Worm (Caenorhabditis elegans) whole organism, young adult: ENCODE measurements around the gene C45G9.6.
A peak's percentile ranks its signal among the peaks of the same experiment; 100 is the strongest.

ENCODE experiments used
- B0019.2 ChIP-seq: fragments of 200-800 bp; sonication (Bioruptor generic); conservative IDR thresholded peaks from 2 replicates; pipeline ENCODE4 v1.3.6; 2022; ENCODE audit warnings: missing genetic modification reagents, missing genetic modification characterization, missing compliant biosample characterization
- B0035.1 ChIP-seq: sonication (generic microtip); optimal IDR thresholded peaks from 2 replicates; lab custom pipeline; 2016; ENCODE audit warnings: missing genetic modification characterization, mild to moderate bottlenecking, missing compliant biosample characterization, missing genotype, missing genetic modification reagents
- B0261.1 ChIP-seq: sonication (generic microtip); optimal IDR thresholded peaks from 2 replicates; lab custom pipeline; 2016; ENCODE audit warnings: mild to moderate bottlenecking, missing genetic modification characterization, moderate library complexity, missing compliant biosample characterization
- F23B12.7 ChIP-seq: sonication (generic microtip); optimal IDR thresholded peaks from 2 replicates; lab custom pipeline; 2017; ENCODE audit warnings: missing genetic modification characterization, mild to moderate bottlenecking, missing compliant biosample characterization, antibody characterized with exemption, moderate library complexity; ENCODE audit not compliant: insufficient read depth
- F33H1.4 ChIP-seq: fragments of 200-800 bp; sonication (Bioruptor generic); IDR thresholded peaks from 2 replicates; pipeline ENCODE4 v1.3.6; 2022; ENCODE audit warnings: missing genetic modification reagents, missing genetic modification characterization, missing compliant biosample characterization
- F37B4.10 ChIP-seq: fragments of 200-800 bp; sonication (Bioruptor generic); IDR thresholded peaks from 2 replicates; pipeline ENCODE4 v1.3.6; 2022; ENCODE audit warnings: missing genetic modification characterization, missing compliant biosample characterization
- F39B2.1 ChIP-seq: fragments of 200-800 bp; sonication (Bioruptor generic); IDR thresholded peaks from 2 replicates; pipeline ENCODE4 v1.3.6; 2022; ENCODE audit warnings: missing genetic modification reagents, missing genetic modification characterization, missing compliant biosample characterization
- F49E8.2 ChIP-seq: sonication (generic microtip); optimal IDR thresholded peaks from 3 replicates; lab custom pipeline; 2017; ENCODE audit warnings: missing genetic modification characterization, mild to moderate bottlenecking, missing compliant biosample characterization, antibody characterized with exemption, moderate library complexity; ENCODE audit not compliant: insufficient read depth
- K12H6.12 ChIP-seq: fragments of 200-800 bp; sonication (Bioruptor generic); optimal IDR thresholded peaks from 2 replicates; lab custom pipeline; 2018; ENCODE audit warnings: mild to moderate bottlenecking, missing genetic modification characterization, missing compliant biosample characterization
- T26A5.8 ChIP-seq: sonication (generic microtip); optimal IDR thresholded peaks from 2 replicates; lab custom pipeline; 2016; ENCODE audit warnings: missing genetic modification characterization, missing compliant biosample characterization
- Y95B8A.8 ChIP-seq: fragments of 200-800 bp; sonication (Bioruptor generic); IDR thresholded peaks from 2 replicates; pipeline ENCODE4 v1.3.6; 2022; ENCODE audit warnings: missing genetic modification reagents, missing genetic modification characterization, missing compliant biosample characterization
- ZK185.1 ChIP-seq: sonication (generic microtip); optimal IDR thresholded peaks from 2 replicates; lab custom pipeline; 2016; ENCODE audit warnings: mild to moderate bottlenecking, missing genetic modification characterization, missing compliant biosample characterization; ENCODE audit not compliant: poor library complexity, severe bottlenecking
- athp-1 ChIP-seq: sonication (generic microtip); optimal IDR thresholded peaks from 2 replicates; lab custom pipeline; 2017; ENCODE audit warnings: mild to moderate bottlenecking, missing genetic modification characterization, missing compliant biosample characterization
- attf-6 ChIP-seq: fragments of 200-800 bp; sonication (Bioruptor generic); IDR thresholded peaks from 2 replicates; pipeline ENCODE4 v1.3.6; 2022; ENCODE audit warnings: missing genetic modification reagents, missing genetic modification characterization, missing compliant biosample characterization
- ccch-3 ChIP-seq: fragments of 200-800 bp; sonication (Bioruptor generic); optimal IDR thresholded peaks from 2 replicates; lab custom pipeline; 2018; ENCODE audit warnings: mild to moderate bottlenecking, missing genetic modification characterization, missing compliant biosample characterization
- ceh-40 ChIP-seq: fragments of 200-800 bp; sonication (Bioruptor generic); IDR thresholded peaks from 2 replicates; pipeline ENCODE4 v1.3.6; 2022; ENCODE audit warnings: missing genetic modification characterization, missing compliant biosample characterization
- dox-1 ChIP-seq: fragments of 200-800 bp; sonication (Bioruptor generic); IDR thresholded peaks from 2 replicates; pipeline ENCODE4 v1.3.6; 2022; ENCODE audit warnings: missing genetic modification reagents, missing genetic modification characterization, missing compliant biosample characterization
- egrh-3 ChIP-seq: fragments of 200-800 bp; sonication (Bioruptor generic); IDR thresholded peaks from 2 replicates; pipeline ENCODE4 v1.3.6; 2022; ENCODE audit warnings: missing genetic modification reagents, missing genetic modification characterization, missing compliant biosample characterization
- ets-4 ChIP-seq: fragments of 200-800 bp; sonication (Bioruptor generic); optimal IDR thresholded peaks from 2 replicates; lab custom pipeline; 2018; ENCODE audit warnings: mild to moderate bottlenecking, missing genetic modification characterization, missing compliant biosample characterization
- fkh-3 ChIP-seq: sonication (generic microtip); optimal IDR thresholded peaks from 2 replicates; lab custom pipeline; 2016; ENCODE audit warnings: mild to moderate bottlenecking, missing genetic modification characterization, missing compliant biosample characterization
- hmg-1.2 ChIP-seq: fragments of 200-800 bp; sonication (Bioruptor generic); IDR thresholded peaks from 2 replicates; pipeline ENCODE4 v1.3.6; 2022; ENCODE audit warnings: missing genetic modification reagents, missing genetic modification characterization, missing compliant biosample characterization
- lin-35 ChIP-seq, 3 experiments: fragments of 150-350 bp in 2 of 3; sonication (generic microtip) in 1 of 3; optimal IDR thresholded peaks; 2 replicates each; lab custom pipeline; 2014 to 2018; ENCODE audit warnings: missing biosample characterization in 3 of 3, missing genetic modification characterization in 3 of 3, missing genetic modification reagents in 3 of 3
- lin-40 ChIP-seq: sonication (generic microtip); optimal IDR thresholded peaks from 2 replicates; lab custom pipeline; 2016; ENCODE audit warnings: missing genetic modification characterization, mild to moderate bottlenecking, missing compliant biosample characterization, missing genotype, missing genetic modification reagents
- lsl-1 ChIP-seq: fragments of 200-800 bp; sonication (Bioruptor generic); optimal IDR thresholded peaks from 2 replicates; lab custom pipeline; 2018; ENCODE audit warnings: mild to moderate bottlenecking, missing genetic modification characterization, moderate library complexity, missing compliant biosample characterization
- madf-8 ChIP-seq: fragments of 200-800 bp; sonication (Bioruptor generic); conservative IDR thresholded peaks from 2 replicates; pipeline ENCODE4 v1.3.6; 2022; ENCODE audit warnings: missing genetic modification reagents, missing genetic modification characterization, missing compliant biosample characterization
- mcd-1 ChIP-seq: fragments of 200-800 bp; sonication (Bioruptor generic); IDR thresholded peaks from 2 replicates; pipeline ENCODE4 v1.3.6; 2022; ENCODE audit warnings: missing genetic modification reagents, missing genetic modification characterization, missing compliant biosample characterization
- nfyb-1 ChIP-seq: fragments of 200-800 bp; sonication (Bioruptor generic); IDR thresholded peaks from 2 replicates; pipeline ENCODE4 v1.3.6; 2022; ENCODE audit warnings: missing genetic modification reagents, missing genetic modification characterization, missing compliant biosample characterization
- nhr-27 ChIP-seq: fragments of 200-800 bp; sonication (Bioruptor generic); optimal IDR thresholded peaks from 2 replicates; lab custom pipeline; 2018; ENCODE audit warnings: mild to moderate bottlenecking, missing genetic modification characterization, moderate library complexity, missing compliant biosample characterization
- pha-4 ChIP-seq: fragments of 150-350 bp; sonication (generic microtip); optimal IDR thresholded peaks from 2 replicates; lab custom pipeline; 2014; ENCODE audit warnings: missing biosample characterization, missing genetic modification reagents, missing genetic modification characterization
- rcor-1 ChIP-seq: fragments of 200-800 bp; sonication (Bioruptor generic); IDR thresholded peaks from 2 replicates; pipeline ENCODE4 v1.3.6; 2022; ENCODE audit warnings: missing genetic modification reagents, missing genetic modification characterization, missing compliant biosample characterization
- rec-8 ChIP-seq, 2 experiments: sonication (generic microtip); optimal IDR thresholded peaks; 2 replicates each; lab custom pipeline; 2016; ENCODE audit warnings: mild to moderate bottlenecking in 2 of 2, missing genetic modification characterization in 2 of 2, missing genetic modification reagents in 2 of 2, missing genotype in 2 of 2, missing biosample characterization in 1 of 2, missing compliant biosample characterization in 1 of 2, moderate library complexity in 1 of 2
- repo-1 ChIP-seq: sonication (generic microtip); optimal IDR thresholded peaks from 2 replicates; lab custom pipeline; 2017; ENCODE audit warnings: mild to moderate bottlenecking, missing genetic modification characterization, missing compliant biosample characterization
- snpc-1.1 ChIP-seq: sonication (generic microtip); optimal IDR thresholded peaks from 2 replicates; lab custom pipeline; 2017; ENCODE audit warnings: missing genetic modification characterization, mild to moderate bottlenecking, missing compliant biosample characterization, antibody characterized with exemption, moderate library complexity, missing genotype, missing genetic modification reagents; ENCODE audit not compliant: insufficient read depth
- snpc-1.3 ChIP-seq: sonication (generic microtip); optimal IDR thresholded peaks from 2 replicates; lab custom pipeline; 2017; ENCODE audit warnings: missing genetic modification characterization, mild to moderate bottlenecking, missing compliant biosample characterization, antibody characterized with exemption, moderate library complexity, missing genotype, missing genetic modification reagents; ENCODE audit not compliant: insufficient read depth
- tbp1 ChIP-seq: fragments of 200-800 bp; sonication (Bioruptor generic); optimal IDR thresholded peaks from 2 replicates; lab custom pipeline; 2018; ENCODE audit warnings: mild to moderate bottlenecking, missing genetic modification characterization, missing compliant biosample characterization
- tlf-1 ChIP-seq: fragments of 200-800 bp; sonication (Bioruptor generic); optimal IDR thresholded peaks from 2 replicates; lab custom pipeline; 2018; ENCODE audit warnings: mild to moderate bottlenecking, missing genetic modification characterization, missing compliant biosample characterization
- xnd-1 ChIP-seq: sonication (generic microtip); optimal IDR thresholded peaks from 2 replicates; lab custom pipeline; 2016; ENCODE audit warnings: missing genotype, missing genetic modification reagents, missing genetic modification characterization, missing compliant biosample characterization
- ztf-18 ChIP-seq: sonication (generic microtip); optimal IDR thresholded peaks from 2 replicates; lab custom pipeline; 2016; ENCODE audit warnings: missing genotype, mild to moderate bottlenecking, missing genetic modification characterization, missing compliant biosample characterization
- ztf-22 ChIP-seq: fragments of 200-800 bp; sonication (Bioruptor generic); optimal IDR thresholded peaks from 2 replicates; lab custom pipeline; 2018; ENCODE audit warnings: mild to moderate bottlenecking, missing genetic modification characterization, moderate library complexity, missing compliant biosample characterization
- ztf-25 ChIP-seq: fragments of 200-800 bp; sonication (Bioruptor generic); IDR thresholded peaks from 2 replicates; pipeline ENCODE4 v1.3.6; 2022; ENCODE audit warnings: missing genetic modification reagents, missing genetic modification characterization, missing compliant biosample characterization

Gene C45G9.6

DNA sequence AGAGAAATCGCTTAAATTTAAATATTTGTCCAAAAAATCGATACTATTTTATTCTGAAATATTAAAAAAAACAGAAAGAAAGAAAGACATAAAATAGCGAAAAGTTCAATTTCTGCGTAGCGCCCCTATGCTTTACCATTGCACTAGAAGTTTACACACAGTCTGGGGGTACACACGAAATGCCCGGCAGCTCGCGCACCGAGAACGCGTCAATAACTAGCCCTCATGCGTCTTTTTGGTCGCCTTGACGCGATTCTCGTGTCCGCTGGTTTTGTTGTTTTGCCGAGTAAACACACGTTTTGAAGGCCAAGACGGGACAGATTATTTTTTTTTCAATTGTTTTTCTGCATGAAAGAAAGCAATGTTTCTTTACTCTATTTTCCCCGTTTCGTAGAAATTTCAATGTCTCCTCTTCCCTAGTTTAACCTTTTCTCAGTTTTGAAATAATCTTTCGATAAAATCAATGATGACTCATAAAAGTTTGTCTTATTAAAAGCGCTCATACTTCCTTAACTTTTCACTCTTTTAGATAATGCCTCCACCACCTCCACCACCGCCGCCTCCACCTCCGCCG is 18.1 kb upstream of the C45G9.6 start, which contains the start of gene wip-1 (continued):
- TF ChIP-seq B0035.1 (tag; lab: Kevin White, UChicago), result peak; percentile 89
- TF ChIP-seq dox-1 (GFP tag; lab: Robert Waterston, UW), result peak; percentile 99
- TF ChIP-seq athp-1 (tag; lab: Kevin White, UChicago), result peak; percentile 98
- peak; percentile 98 for TF ChIP-seq nfyb-1
- peak; percentile 83 for TF ChIP-seq attf-6 (GFP tag; lab: Robert Waterston, UW)
- peak; percentile 96 for TF ChIP-seq repo-1 (tag; lab: Kevin White, UChicago)
- TF ChIP-seq rcor-1 (GFP tag; lab: Robert Waterston, UW), result peak; percentile 98
- peak; percentile 96 for TF ChIP-seq mcd-1 (GFP tag; lab: Robert Waterston, UW)
- no peak for TF ChIP-seq ccch-3 (GFP tag; lab: Kevin White, UChicago)
- peak; percentile 97 for TF ChIP-seq K12H6.12 (tag; lab: Kevin White, UChicago)
- peak; percentile 91 for TF ChIP-seq B0019.2 (GFP tag; lab: Robert Waterston, UW)
- no peak for TF ChIP-seq ceh-40 (GFP tag; lab: Robert Waterston, UW)
- TF ChIP-seq ztf-25 (GFP tag; lab: Robert Waterston, UW), result peak; percentile 47; the same call in 1 of the 2 replicates
- peak; percentile 79 for TF ChIP-seq tbp1 (GFP tag; lab: Kevin White, UChicago)
- peak; percentile 98 for TF ChIP-seq Y95B8A.8
- TF ChIP-seq hmg-1.2 (GFP tag; lab: Robert Waterston, UW), result peak; percentile 98
- peak; percentile 99 for TF ChIP-seq tlf-1 (GFP tag; lab: Kevin White, UChicago)
- peak; percentile 98 for TF ChIP-seq F23B12.7
- peak; percentile 97 for TF ChIP-seq ets-4 (GFP tag; lab: Kevin White, UChicago)
- TF ChIP-seq F37B4.10 (GFP tag; lab: Robert Waterston, UW), result 0 out of 2 replicates have a peak, but pooled peaks have one; percentile 87
- TF ChIP-seq snpc-1.1 (tag; lab: Kevin White, UChicago), result peak; percentile 81
- peak; percentile 96 for TF ChIP-seq ZK185.1
- peak; percentile 100 for TF ChIP-seq ztf-18 (tag; lab: Kevin White, UChicago)
- peak; percentile 93 for TF ChIP-seq F39B2.1 (GFP tag; lab: Robert Waterston, UW)
- peak; percentile 89 for TF ChIP-seq madf-8 (GFP tag; lab: Robert Waterston, UW)
- peak; percentile 72 for TF ChIP-seq nhr-27 (tag; lab: Kevin White, UChicago)
- peak; percentile 80 for TF ChIP-seq pha-4 (tag; lab: Kevin White, UChicago)
- peak; percentile 95 for TF ChIP-seq F49E8.2 (tag; lab: Kevin White, UChicago)
- TF ChIP-seq F33H1.4 (GFP tag; lab: Robert Waterston, UW), result peak; percentile 92
- TF ChIP-seq lsl-1 (GFP tag; lab: Kevin White, UChicago), result peak; percentile 93
- peak; percentile 58 to 97 (median 82) for TF ChIP-seq lin-35 (GFP tag; optimal IDR thresholded peaks at IDR 0.05; lab: Kevin White, UChicago)
- peak; percentile 64 for TF ChIP-seq egrh-3 (GFP tag; lab: Robert Waterston, UW)
- peak; percentile 98 for TF ChIP-seq lin-40 (tag; lab: Kevin White, UChicago)
- peak; percentile 96 for TF ChIP-seq snpc-1.3 (tag; lab: Kevin White, UChicago)
- TF ChIP-seq xnd-1 (tag; lab: Kevin White, UChicago), result peak; percentile 86
- peak; percentile 91 for TF ChIP-seq ztf-22 (GFP tag; lab: Kevin White, UChicago)
- peak; percentile 21 for TF ChIP-seq fkh-3
- TF ChIP-seq B0261.1, result peak; percentile 34
- TF ChIP-seq rec-8 (tag; optimal IDR thresholded peaks at IDR 0.05; lab: Kevin White, UChicago), result peak; percentile 31 to 60
- no peak for TF ChIP-seq T26A5.8 (tag; lab: Kevin White, UChicago)
